Worm (Caenorhabditis elegans) whole organism, midembryonic: ENCODE measurements around the gene str-74.

Experiments
- T22C8.4 ChIP-seq: fragments of 200-800 bp; sonication (Bioruptor generic); IDR thresholded peaks from 2 replicates; pipeline ENCODE4 v1.3.6; 2022; ENCODE audit warnings: missing genetic modification characterization, missing compliant biosample characterization
- cog-1 ChIP-seq: sonication (generic microtip); optimal IDR thresholded peaks from 2 replicates; lab custom pipeline; 2016; ENCODE audit warnings: missing genetic modification characterization, missing compliant biosample characterization
- flt-1 ChIP-seq: fragments of 200-800 bp; sonication (Bioruptor generic); IDR thresholded peaks from 2 replicates; pipeline ENCODE4 v1.3.6; 2022; ENCODE audit warnings: missing genetic modification characterization, missing compliant biosample characterization
- klf-2 ChIP-seq: fragments of 200-800 bp; sonication (Bioruptor generic); conservative IDR thresholded peaks from 2 replicates; pipeline ENCODE4 v1.3.6; 2022; ENCODE audit warnings: missing genetic modification reagents, missing genetic modification characterization, missing compliant biosample characterization
- med-1 ChIP-seq: sonication (generic microtip); optimal IDR thresholded peaks from 2 replicates; lab custom pipeline; 2017; ENCODE audit warnings: missing genetic modification characterization, mild to moderate bottlenecking, missing compliant biosample characterization, antibody characterized with exemption, missing genetic modification reagents; ENCODE audit not compliant: insufficient read depth
- ref-1 ChIP-seq: fragments of 200-800 bp; sonication (Bioruptor generic); conservative IDR thresholded peaks from 2 replicates; pipeline ENCODE4 v1.3.6; 2022; ENCODE audit warnings: missing genetic modification reagents, missing genetic modification characterization, missing compliant biosample characterization
- tab-1 ChIP-seq: fragments of 200-800 bp; sonication (Bioruptor generic); IDR thresholded peaks from 2 replicates; pipeline ENCODE4 v1.3.6; 2022; ENCODE audit warnings: missing genetic modification characterization, missing compliant biosample characterization
- ztf-23 ChIP-seq: fragments of 200-800 bp; sonication (Bioruptor generic); IDR thresholded peaks from 2 replicates; pipeline ENCODE4 v1.3.6; 2022; ENCODE audit warnings: missing genetic modification reagents, missing genetic modification characterization, missing compliant biosample characterization
- ztf-29 ChIP-seq: fragments of 200-800 bp; sonication (Bioruptor generic); IDR thresholded peaks from 2 replicates; pipeline ENCODE4 v1.3.6; 2022; ENCODE audit warnings: missing genetic modification reagents, missing genetic modification characterization, missing compliant biosample characterization

str-74 gene

ce11 chrX:10206008-10206407, 34.8 kb downstream of the str-74 start:
- TF ChIP-seq flt-1 (peak; percentile 14; the same call in 1 of the 2 replicates), ztf-23 (no peak)

ce11 chrX:10205321-10205720, 35.5 kb downstream of the str-74 start, which contains the start of gene sex-1:
sex-1 (minus strand) TSS chrX:10205421.
- no peak for TF ChIP-seq klf-2 (GFP tag; lab: Robert Waterston, UW)
- TF ChIP-seq ref-1 (GFP tag; lab: Robert Waterston, UW) = no peak
- no peak for TF ChIP-seq flt-1
- no peak for TF ChIP-seq tab-1 (GFP tag; lab: Robert Waterston, UW)
- no peak for TF ChIP-seq med-1 (GFP tag; lab: Kevin White, UChicago)
- no peak for TF ChIP-seq T22C8.4
- no peak for TF ChIP-seq ztf-23
- no peak for TF ChIP-seq ztf-29
- no peak for TF ChIP-seq cog-1 (tag; lab: Kevin White, UChicago)

- TF ChIP-seq ztf-23 (no peak), med-1 (GFP tag; lab: Kevin White, UChicago) (no peak), cog-1 (tag; lab: Kevin White, UChicago) (peak; percentile 55), ref-1 (GFP tag; lab: Robert Waterston, UW) (no peak), flt-1 (peak; percentile 62; the same call in 1 of the 2 replicates)
Measured at ce11 chrX:10204313-10205063, 36.4 kb downstream of the str-74 start.

- TF ChIP-seq flt-1 (no peak), ztf-23 (no peak), tab-1 (GFP tag; lab: Robert Waterston, UW) (no peak), ref-1 (GFP tag; lab: Robert Waterston, UW) (no peak), klf-2 (GFP tag; lab: Robert Waterston, UW) (no peak), med-1 (GFP tag; lab: Kevin White, UChicago) (no peak)
Measured at ce11 chrX:10203501-10203900, 37.3 kb downstream of the str-74 start.

ce11 chrX:10199202-10199601, 41.6 kb downstream of the str-74 start:
- TF ChIP-seq T22C8.4 (no peak), cog-1 (tag; lab: Kevin White, UChicago) (no peak), med-1 (GFP tag; lab: Kevin White, UChicago) (no peak), ztf-29 (no peak), ztf-23 (no peak), ref-1 (GFP tag; lab: Robert Waterston, UW) (no peak), flt-1 (no peak), tab-1 (GFP tag; lab: Robert Waterston, UW) (no peak), klf-2 (GFP tag; lab: Robert Waterston, UW) (no peak)

- TF ChIP-seq ref-1 (GFP tag; lab: Robert Waterston, UW) = no peak
- TF ChIP-seq ztf-29 = no peak
- TF ChIP-seq ztf-23 = 0 out of 2 replicates have a peak, but pooled peaks have one; percentile 23
- TF ChIP-seq flt-1 = no peak
- TF ChIP-seq med-1 (GFP tag; lab: Kevin White, UChicago) = no peak
- TF ChIP-seq klf-2 (GFP tag; lab: Robert Waterston, UW) = no peak
- TF ChIP-seq cog-1 (tag; lab: Kevin White, UChicago) = peak; percentile 68
- TF ChIP-seq T22C8.4 = no peak
- no peak for TF ChIP-seq tab-1 (GFP tag; lab: Robert Waterston, UW)
Measured at ce11 chrX:10197204-10197756, 43.6 kb downstream of the str-74 start, which contains the start of gene nucb-1. nucb-1 (plus strand) TSS chrX:10197706.

- TF ChIP-seq ztf-23 (no peak), cog-1 (tag; lab: Kevin White, UChicago) (no peak), med-1 (GFP tag; lab: Kevin White, UChicago) (no peak)
Measured at ce11 chrX:10194327-10195096, 46.3 kb downstream of the str-74 start, which contains the start of gene myrf-2. myrf-2 (minus strand) TSS chrX:10194377.

ce11 chrX:10189805-10190204, 51.0 kb downstream of the str-74 start:
- 0 out of 2 replicates have a peak, but pooled peaks have one; percentile 12 for TF ChIP-seq klf-2 (GFP tag; lab: Robert Waterston, UW)
- no peak for TF ChIP-seq med-1 (GFP tag; lab: Kevin White, UChicago)
